Fruit fly (Drosophila melanogaster) whole organism, prepupa: ENCODE results near the gene CG31068.

Source experiments
- Blimp-1 ChIP-seq: fragments of 200-800 bp; sonication (Bioruptor generic); optimal IDR thresholded peaks from 3 replicates; lab custom pipeline; 2017; ENCODE audit warnings: missing biosample characterization, missing genetic modification characterization, mild to moderate bottlenecking, moderate library complexity, missing genetic modification reagents
- CG10631 ChIP-seq: fragments of 200-800 bp; sonication (Bioruptor generic); optimal IDR thresholded peaks from 2 replicates; lab custom pipeline; 2016; ENCODE audit warnings: missing biosample characterization, missing genetic modification characterization
- CG10669 ChIP-seq: fragments of 200-800 bp; sonication (Bioruptor generic); optimal IDR thresholded peaks from 3 replicates; lab custom pipeline; 2018; ENCODE audit warnings: missing biosample characterization, mild to moderate bottlenecking, missing genetic modification characterization, moderate library complexity
- CG11762 ChIP-seq: fragments of 200-800 bp; sonication (Bioruptor generic); optimal IDR thresholded peaks from 3 replicates; lab custom pipeline; 2016; ENCODE audit warnings: missing biosample characterization, missing genetic modification characterization; ENCODE audit not compliant: insufficient read depth
- CG15336 ChIP-seq: fragments of 200-800 bp; sonication (Bioruptor generic); IDR thresholded peaks from 2 replicates; pipeline ENCODE4 v1.3.6; 2022; ENCODE audit warnings: missing biosample characterization, missing genetic modification characterization
- CG1621 ChIP-seq: fragments of 200-800 bp; sonication (Bioruptor generic); optimal IDR thresholded peaks from 3 replicates; lab custom pipeline; 2018; ENCODE audit warnings: missing biosample characterization, mild to moderate bottlenecking, missing genetic modification characterization
- CG16779 ChIP-seq: fragments of 200-800 bp; sonication (Bioruptor generic); optimal IDR thresholded peaks from 3 replicates; lab custom pipeline; 2017; ENCODE audit warnings: missing biosample characterization, mild to moderate bottlenecking, missing genetic modification characterization
- CG3032 ChIP-seq: fragments of 200-800 bp; optimal IDR thresholded peaks from 2 replicates; lab custom pipeline; 2019; ENCODE audit warnings: missing biosample characterization, mild to moderate bottlenecking, missing genetic modification characterization, moderate library complexity
- CG31627 ChIP-seq: fragments of 200-800 bp; sonication (Bioruptor generic); optimal IDR thresholded peaks from 3 replicates; lab custom pipeline; 2016; ENCODE audit warnings: missing biosample characterization, missing genetic modification characterization
- CG32006 ChIP-seq: fragments of 200-800 bp; sonication (Bioruptor generic); optimal IDR thresholded peaks from 3 replicates; lab custom pipeline; 2017; ENCODE audit warnings: missing biosample characterization, mild to moderate bottlenecking, missing genetic modification characterization
- CG34406 ChIP-seq: fragments of 200-800 bp; sonication (Bioruptor generic); optimal IDR thresholded peaks from 3 replicates; lab custom pipeline; 2016; ENCODE audit warnings: missing biosample characterization, missing genetic modification characterization
- CG4318 ChIP-seq: fragments of 200-800 bp; sonication (Bioruptor generic); optimal IDR thresholded peaks from 3 replicates; lab custom pipeline; 2017; ENCODE audit warnings: missing biosample characterization, mild to moderate bottlenecking, missing genetic modification characterization
- CG6854 ChIP-seq: fragments of 200-800 bp; sonication (Bioruptor generic); optimal IDR thresholded peaks from 2 replicates; lab custom pipeline; 2017; ENCODE audit warnings: missing biosample characterization, mild to moderate bottlenecking, missing genetic modification characterization
- CG7368 ChIP-seq: fragments of 200-800 bp; sonication (Bioruptor generic); optimal IDR thresholded peaks from 3 replicates; lab custom pipeline; 2016; ENCODE audit warnings: missing biosample characterization, missing genetic modification characterization
- CG8119 ChIP-seq: fragments of 200-800 bp; sonication (Bioruptor generic); IDR thresholded peaks from 3 replicates; pipeline ENCODE4 v1.3.6; 2022; ENCODE audit warnings: missing biosample characterization, missing genetic modification characterization
- CG8632 ChIP-seq: fragments of 200-800 bp; sonication (Bioruptor generic); optimal IDR thresholded peaks from 3 replicates; lab custom pipeline; 2016; ENCODE audit warnings: missing biosample characterization, missing genetic modification characterization
- CG9139 ChIP-seq: fragments of 200-800 bp; sonication (Bioruptor generic); optimal IDR thresholded peaks from 3 replicates; lab custom pipeline; 2017; ENCODE audit warnings: missing biosample characterization, mild to moderate bottlenecking, missing genetic modification characterization
- Eip78C ChIP-seq: fragments of 200-800 bp; sonication (Bioruptor generic); peaks from one replicate; lab custom pipeline; 2016; ENCODE audit warnings: missing biosample characterization, missing genetic modification characterization
- Eip93F ChIP-seq: fragments of 200-800 bp; sonication (Bioruptor generic); optimal IDR thresholded peaks from 2 replicates; lab custom pipeline; 2016; ENCODE audit warnings: missing biosample characterization, mild to moderate bottlenecking, missing genetic modification characterization
- Ets96B ChIP-seq: fragments of 200-800 bp; optimal IDR thresholded peaks from 2 replicates; lab custom pipeline; 2019; ENCODE audit warnings: missing biosample characterization, mild to moderate bottlenecking, missing genetic modification characterization, moderate library complexity
- Gug ChIP-seq: fragments of 200-800 bp; sonication (Bioruptor generic); IDR thresholded peaks from 2 replicates; pipeline ENCODE4 v1.3.6; 2022; ENCODE audit warnings: missing biosample characterization, missing genetic modification characterization
- Hr38 ChIP-seq: sonication (Bioruptor generic); optimal IDR thresholded peaks from 2 replicates; lab custom pipeline; 2016; ENCODE audit warnings: missing biosample characterization, missing genetic modification characterization
- Hr4 ChIP-seq: fragments of 200-800 bp; sonication (Bioruptor generic); optimal IDR thresholded peaks from 3 replicates; lab custom pipeline; 2016; ENCODE audit warnings: missing biosample characterization, missing genetic modification characterization
- Met ChIP-seq: fragments of 200-800 bp; sonication (Bioruptor generic); optimal IDR thresholded peaks from 3 replicates; lab custom pipeline; 2016; ENCODE audit warnings: missing biosample characterization, missing genetic modification characterization
- OdsH ChIP-seq: fragments of 200-800 bp; sonication (Bioruptor generic); optimal IDR thresholded peaks from 3 replicates; lab custom pipeline; 2016; ENCODE audit warnings: missing biosample characterization, missing genetic modification characterization
- Smox ChIP-seq: fragments of 200-800 bp; sonication (Bioruptor generic); optimal IDR thresholded peaks from 3 replicates; lab custom pipeline; 2016; ENCODE audit warnings: missing biosample characterization, missing genetic modification characterization
- achi ChIP-seq: fragments of 200-800 bp; sonication (Bioruptor generic); optimal IDR thresholded peaks from 3 replicates; lab custom pipeline; 2016; ENCODE audit warnings: missing biosample characterization, missing genetic modification characterization
- acj6 ChIP-seq: fragments of 200-800 bp; sonication (Bioruptor generic); optimal IDR thresholded peaks from 3 replicates; lab custom pipeline; 2016; ENCODE audit warnings: missing biosample characterization, missing genetic modification characterization
- cyc ChIP-seq: fragments of 200-800 bp; sonication (Bioruptor generic); optimal IDR thresholded peaks from 3 replicates; lab custom pipeline; 2016; ENCODE audit warnings: missing biosample characterization, missing genetic modification characterization
- dsx ChIP-seq: fragments of 200-800 bp; optimal IDR thresholded peaks from 3 replicates; lab custom pipeline; 2019; ENCODE audit warnings: missing biosample characterization, mild to moderate bottlenecking, missing genetic modification characterization, moderate library complexity; ENCODE audit not compliant: poor library complexity, severe bottlenecking
- esn ChIP-seq: fragments of 200-800 bp; sonication (Bioruptor generic); optimal IDR thresholded peaks from 2 replicates; lab custom pipeline; 2016; ENCODE audit warnings: missing biosample characterization, mild to moderate bottlenecking, missing genetic modification characterization, moderate library complexity
- fd59A ChIP-seq: fragments of 200-800 bp; sonication (Bioruptor generic); optimal IDR thresholded peaks from 2 replicates; lab custom pipeline; 2017; ENCODE audit warnings: missing biosample characterization, mild to moderate bottlenecking, missing genetic modification characterization, missing genetic modification reagents
- fd85E ChIP-seq: fragments of 200-800 bp; sonication (Bioruptor generic); optimal IDR thresholded peaks from 3 replicates; lab custom pipeline; 2016; ENCODE audit warnings: missing biosample characterization, missing genetic modification characterization
- lz ChIP-seq: fragments of 200-800 bp; sonication (Bioruptor generic); optimal IDR thresholded peaks from 3 replicates; lab custom pipeline; 2016; ENCODE audit warnings: missing biosample characterization, missing genetic modification characterization
- net ChIP-seq: fragments of 200-800 bp; sonication (Bioruptor generic); optimal IDR thresholded peaks from 3 replicates; lab custom pipeline; 2016; ENCODE audit warnings: missing biosample characterization, missing genetic modification characterization
- pdm3 ChIP-seq: fragments of 200-800 bp; sonication (Bioruptor generic); optimal IDR thresholded peaks from 3 replicates; lab custom pipeline; 2016; ENCODE audit warnings: missing biosample characterization, missing genetic modification characterization
- salr ChIP-seq, 2 experiments: fragments of 200-800 bp; sonication (Bioruptor generic); optimal IDR thresholded peaks; 3 replicates each; lab custom pipeline; 2016 to 2018; ENCODE audit warnings: missing biosample characterization in 2 of 2, missing genetic modification characterization in 2 of 2, mild to moderate bottlenecking in 1 of 2
- spab ChIP-seq: fragments of 200-800 bp; sonication (Bioruptor generic); optimal IDR thresholded peaks from 2 replicates; lab custom pipeline; 2017; ENCODE audit warnings: missing biosample characterization, mild to moderate bottlenecking, missing genetic modification characterization, missing genetic modification reagents
- ss ChIP-seq, 2 experiments: fragments of 200-800 bp; sonication (Bioruptor generic); optimal IDR thresholded peaks; 2 replicates in 1 of 2; 3 replicates in 1 of 2; lab custom pipeline; 2017 to 2018; ENCODE audit warnings: mild to moderate bottlenecking in 2 of 2, missing biosample characterization in 2 of 2, missing genetic modification characterization in 2 of 2, moderate library complexity in 1 of 2
- svp ChIP-seq: fragments of 200-800 bp; sonication (Bioruptor generic); peaks from one replicate; lab custom pipeline; 2016; ENCODE audit warnings: missing biosample characterization, missing genetic modification characterization
- topi ChIP-seq: fragments of 200-800 bp; sonication (Bioruptor generic); optimal IDR thresholded peaks from 3 replicates; lab custom pipeline; 2016; ENCODE audit warnings: missing biosample characterization, missing genetic modification characterization

CG31068 gene

DNA sequence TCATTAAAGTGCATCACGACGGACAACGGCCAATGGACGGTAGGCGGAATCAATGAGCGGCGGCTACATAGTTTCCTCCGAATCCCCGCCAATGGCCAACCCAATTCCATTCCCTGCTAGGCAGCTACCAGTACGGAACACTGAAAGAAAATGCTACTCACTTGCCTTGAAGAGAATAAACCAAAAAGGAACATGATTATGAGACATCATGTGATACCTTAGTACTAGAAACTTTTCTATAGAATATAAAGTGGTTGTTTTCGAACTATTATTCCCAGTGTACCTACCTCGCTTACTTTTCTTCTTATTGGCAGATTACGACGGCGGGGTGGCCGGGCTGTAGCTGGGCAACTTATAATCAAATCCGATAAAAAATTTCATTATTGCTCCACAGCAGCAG, 8.8 kb upstream of the CG31068 start (continued):
- TF ChIP-seq CG32006 (GFP tag; lab: Kevin White, UChicago), result peak; percentile 65
- TF ChIP-seq CG34406 (GFP tag; lab: Kevin White, UChicago), result peak; percentile 50
- TF ChIP-seq dsx (GFP tag; lab: Kevin White, UChicago), result peak; percentile 68
- peak; percentile 73 for TF ChIP-seq achi
- peak; percentile 72 for TF ChIP-seq CG3032 (tag; lab: Kevin White, UChicago)
- peak; percentile 29 for TF ChIP-seq CG11762 (GFP tag; lab: Kevin White, UChicago)
- peak; percentile 59 for TF ChIP-seq lz (GFP tag; lab: Kevin White, UChicago)
- TF ChIP-seq CG8632 (GFP tag; lab: Kevin White, UChicago), result peak; percentile 47
- TF ChIP-seq CG1621 (tag; lab: Kevin White, UChicago), result peak; percentile 60
- peak; percentile 73 for TF ChIP-seq esn
- TF ChIP-seq Blimp-1 (GFP tag; lab: Kevin White, UChicago), result no peak
- TF ChIP-seq topi (GFP tag; lab: Kevin White, UChicago), result peak; percentile 69
- peak; percentile 65 for TF ChIP-seq CG10631 (GFP tag; lab: Kevin White, UChicago)
- peak; percentile 69 for TF ChIP-seq Ets96B (tag; lab: Kevin White, UChicago)
- TF ChIP-seq CG16779 (tag; lab: Kevin White, UChicago), result no peak
- TF ChIP-seq ss (GFP tag; optimal IDR thresholded peaks at IDR 0.05; lab: Kevin White, UChicago), result peak; percentile 37 to 69
- TF ChIP-seq Met (GFP tag; lab: Kevin White, UChicago), result peak; percentile 71
- TF ChIP-seq net, result peak; percentile 59

dm6 chr3R:27225490-27225889, 8.0 kb upstream of the CG31068 start:
- TF ChIP-seq fd59A (GFP tag; lab: Kevin White, UChicago) (no peak), Ets96B (tag; lab: Kevin White, UChicago) (peak; percentile 23), svp (GFP tag; lab: Kevin White, UChicago) (peak; percentile 57), Met (GFP tag; lab: Kevin White, UChicago) (peak; percentile 13), achi (no peak), Eip78C (peak; percentile 73), CG6854 (GFP tag; lab: Kevin White, UChicago) (no peak)

DNA sequence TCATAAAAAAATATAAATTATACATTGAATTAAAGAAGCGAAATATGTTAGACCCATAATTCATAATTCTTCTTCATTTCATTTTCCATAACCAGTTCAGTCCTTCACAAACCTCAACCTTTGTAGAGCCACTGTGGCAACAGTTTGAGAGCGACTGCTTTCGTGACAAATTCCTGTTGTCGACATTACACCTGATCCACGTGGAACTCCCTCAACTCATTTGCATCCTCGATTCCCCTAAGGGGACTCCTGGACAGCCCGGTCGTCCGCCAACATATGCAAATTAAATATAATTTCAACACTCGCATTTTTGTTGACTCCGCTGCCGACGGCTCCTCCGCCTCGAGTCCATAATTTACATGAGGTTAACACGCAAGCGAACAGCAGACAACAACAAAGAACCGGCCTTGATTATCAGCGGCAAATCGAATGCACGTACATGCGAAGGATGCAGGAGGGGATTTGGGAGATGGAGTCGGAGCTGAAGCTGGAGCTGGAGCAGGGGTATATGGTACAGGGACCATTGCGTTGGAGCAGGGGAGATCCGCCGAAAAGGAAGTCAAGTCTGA, 7.3 kb upstream of the CG31068 start:
- TF ChIP-seq CG1621 (tag; lab: Kevin White, UChicago) (peak; percentile 30), Hr38 (GFP tag; lab: Kevin White, UChicago) (no peak), CG6854 (GFP tag; lab: Kevin White, UChicago) (peak; percentile 7), Eip93F (GFP tag; lab: Kevin White, UChicago) (no peak), CG4318 (no peak), Blimp-1 (GFP tag; lab: Kevin White, UChicago) (peak; percentile 37), dsx (GFP tag; lab: Kevin White, UChicago) (peak; percentile 14), Eip78C (peak; percentile 65), ss (GFP tag; optimal IDR thresholded peaks at IDR 0.05; lab: Kevin White, UChicago) (peak in 1 of 2 experiments; percentile 100), OdsH (no peak), svp (GFP tag; lab: Kevin White, UChicago) (peak; percentile 56)

DNA sequence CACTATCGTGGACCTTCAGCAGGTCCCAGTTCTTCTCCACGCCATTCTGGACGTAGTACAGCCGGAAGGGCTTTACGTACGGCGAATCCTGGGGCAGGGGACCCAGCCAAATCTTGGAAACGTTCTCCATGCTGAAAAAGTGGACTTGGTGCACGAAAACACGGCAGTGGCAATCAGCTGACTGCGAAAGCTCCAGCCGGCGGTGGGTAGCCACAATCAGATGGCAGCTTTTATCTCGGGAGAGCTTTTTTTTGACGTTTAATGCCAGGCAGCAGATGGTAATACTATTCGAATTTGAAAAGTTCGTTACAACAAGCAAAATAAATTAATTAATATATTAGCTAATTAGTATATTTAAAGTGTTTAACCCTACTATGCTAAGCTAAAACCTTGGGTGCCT, 5.2 kb upstream of the CG31068 start, which contains the start of gene CG42813:
TSS of gene CG42813 (minus strand) at position 220 of the 400 bp plus-strand sequence.
- no peak; the same call in 2 of the 3 replicates for TF ChIP-seq CG8119 (GFP tag; lab: Robert Waterston, UW)
- no peak for TF ChIP-seq Met (GFP tag; lab: Kevin White, UChicago)
- no peak for TF ChIP-seq CG10669 (GFP tag; lab: Kevin White, UChicago)
- TF ChIP-seq ss (GFP tag; optimal IDR thresholded peaks at IDR 0.05; lab: Kevin White, UChicago), result no peak
- TF ChIP-seq CG1621 (tag; lab: Kevin White, UChicago), result peak; percentile 32
- TF ChIP-seq CG7368 (GFP tag; lab: Kevin White, UChicago), result no peak
- no peak for TF ChIP-seq esn

DNA sequence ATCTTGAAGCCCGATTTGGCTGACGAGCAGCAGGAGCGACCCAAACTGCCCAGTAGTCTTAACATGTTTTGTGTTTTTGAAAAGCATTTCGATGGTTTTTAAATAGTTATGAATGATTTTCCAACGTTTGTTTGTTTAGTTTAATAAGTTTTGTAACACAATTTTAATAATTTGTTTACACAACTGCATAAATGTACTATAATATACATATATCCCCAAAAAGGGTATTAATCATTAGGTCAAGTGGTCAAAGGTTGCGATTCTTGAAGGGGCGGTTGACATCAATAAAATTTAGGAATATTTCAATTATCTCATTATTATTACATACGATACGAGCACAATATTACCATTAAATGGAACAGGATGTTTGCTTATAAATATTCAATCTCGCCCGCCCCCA, 4.1 kb upstream of the CG31068 start, which contains the start of gene CG42814:
TSS of gene CG42814 (minus strand) at position 101 of the 400 bp plus-strand sequence.
- TF ChIP-seq ss (GFP tag; optimal IDR thresholded peaks at IDR 0.05; lab: Kevin White, UChicago), result no peak
- TF ChIP-seq acj6 (GFP tag; lab: Kevin White, UChicago), result no peak
- TF ChIP-seq fd85E (GFP tag; lab: Kevin White, UChicago), result no peak
- TF ChIP-seq CG9139, result no peak
- TF ChIP-seq spab, result no peak
- TF ChIP-seq salr (GFP tag; optimal IDR thresholded peaks at IDR 0.05; lab: Kevin White, UChicago), result no peak
- TF ChIP-seq CG15336 (GFP tag; lab: Robert Waterston, UW), result no peak
- no peak for TF ChIP-seq CG8119 (GFP tag; lab: Robert Waterston, UW)
- no peak for TF ChIP-seq Hr4 (GFP tag; lab: Kevin White, UChicago)
- no peak for TF ChIP-seq cyc (GFP tag; lab: Kevin White, UChicago)
- TF ChIP-seq Gug, result no peak
- no peak for TF ChIP-seq CG31627 (GFP tag; lab: Kevin White, UChicago)
- no peak for TF ChIP-seq CG11762 (GFP tag; lab: Kevin White, UChicago)
- no peak for TF ChIP-seq Smox
- no peak for TF ChIP-seq CG34406 (GFP tag; lab: Kevin White, UChicago)
- no peak for TF ChIP-seq pdm3
- TF ChIP-seq lz (GFP tag; lab: Kevin White, UChicago), result no peak
